Worm (Caenorhabditis elegans): Measurements from ENCODE around the gene calu-1.

DNA sequence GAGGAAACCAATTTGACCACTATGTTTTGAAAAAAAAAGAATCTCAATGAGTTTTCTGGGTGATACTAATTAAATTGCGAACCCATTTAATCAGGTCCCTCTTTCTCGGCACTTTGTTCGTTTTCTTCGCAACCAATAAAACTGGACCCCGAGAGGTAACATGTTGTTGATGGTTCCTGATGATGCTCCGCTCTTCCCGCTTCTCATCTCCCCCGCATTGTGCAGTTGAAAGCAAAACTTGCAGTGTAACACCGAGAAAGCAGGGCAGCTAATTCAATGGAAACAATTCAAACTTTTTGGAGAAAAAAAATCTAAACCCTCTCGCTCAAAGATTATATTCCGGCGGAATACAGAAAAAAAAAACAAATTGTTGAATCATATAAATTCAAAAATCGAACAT is 11.3 kb downstream of the calu-1 start:
- no peak for TF ChIP-seq him-1 (tag; optimal IDR thresholded peaks at IDR 0.05)
- no peak for TF ChIP-seq W03F9.2 (tag; optimal IDR thresholded peaks at IDR 0.05)
- TF ChIP-seq dao-5 (tag; optimal IDR thresholded peaks at IDR 0.05), result no peak
